Worm (Caenorhabditis elegans) whole organism, L1 larva: ENCODE data around the gene F32A11.1.

Source experiments
- efl-3 ChIP-seq: fragments of 200-800 bp; sonication (Bioruptor generic); optimal IDR thresholded peaks from 2 replicates; lab custom pipeline; 2018; ENCODE audit warnings: mild to moderate bottlenecking, missing genetic modification characterization, missing compliant biosample characterization
- grh-1 ChIP-seq: fragments of 200-800 bp; sonication (Bioruptor generic); IDR thresholded peaks from 2 replicates; pipeline ENCODE4 v1.3.6; 2022; ENCODE audit warnings: missing genetic modification reagents, missing genetic modification characterization, missing compliant biosample characterization
- nhr-19 ChIP-seq: fragments of 200-800 bp; sonication (Bioruptor generic); conservative IDR thresholded peaks from 2 replicates; pipeline ENCODE4 v1.3.6; 2022; ENCODE audit warnings: missing genetic modification characterization, missing compliant biosample characterization
- nhr-237 ChIP-seq: fragments of 150-350 bp; optimal IDR thresholded peaks from 2 replicates; lab custom pipeline; 2014; ENCODE audit warnings: missing biosample characterization, missing genetic modification characterization
- sup-37 ChIP-seq: fragments of 200-800 bp; sonication (Bioruptor generic); optimal IDR thresholded peaks from 2 replicates; lab custom pipeline; 2018; ENCODE audit warnings: mild to moderate bottlenecking, missing genetic modification characterization, missing compliant biosample characterization
- unc-62 ChIP-seq: fragments of 150-350 bp; optimal IDR thresholded peaks from 2 replicates; lab custom pipeline; 2014; ENCODE audit warnings: missing biosample characterization, missing genetic modification reagents, missing genetic modification characterization

ce11 chrII:13152409-13152808 lies 4.7 kb upstream of the F32A11.1 start:
- TF ChIP-seq grh-1 (GFP tag; lab: Robert Waterston, UW) (no peak), nhr-19 (GFP tag; lab: Robert Waterston, UW) (no peak), efl-3 (no peak), sup-37 (no peak), nhr-237 (tag; lab: Kevin White, UChicago) (no peak), unc-62 (GFP tag; lab: Kevin White, UChicago) (no peak)
